Worm (Caenorhabditis elegans): ENCODE data around the gene tbc-1.

ce11 chrX:14960841-14961240 lies 9.7 kb upstream of the tbc-1 start:
- no peak for TF ChIP-seq F33H1.4 (GFP tag; IDR thresholded peaks at IDR 0.05)
- no peak for TF ChIP-seq snpc-4 (GFP tag; optimal IDR thresholded peaks at IDR 0.05)
- no peak for TF ChIP-seq snpc-4 (tag; optimal IDR thresholded peaks at IDR 0.05)
- TF ChIP-seq F57A8.1 (GFP tag; optimal IDR thresholded peaks at IDR 0.05) = no peak
